In genomic region chrIV:5086961-5087326, ce11 we compare ENCODE assay signal across 6 worm cellular contexts.
TF ChIP-seq lines count a peak whose summit lies in the region.

No protein-coding gene starts in this region.

TF ChIP-seq in whole organism, L2 larva, 48 proteins besides CTCF, POLR2A, EP300 and RAD21:
- TF ChIP-seq ztf-1 (GFP tag; conservative IDR thresholded peaks at IDR 0.05; lab: Robert Waterston, UW) (no peak), sma-9 (GFP tag; optimal IDR thresholded peaks at IDR 0.05; lab: Kevin White, UChicago) (peak; percentile 18), sma-9 (tag; optimal IDR thresholded peaks at IDR 0.05; lab: Kevin White, UChicago) (no peak)

TF ChIP-seq in whole organism, L3 larva, 47 proteins besides CTCF, POLR2A, EP300 and RAD21:
- TF ChIP-seq elt-2 (tag; optimal IDR thresholded peaks at IDR 0.05; lab: Kevin White, UChicago) (peak; percentile 25), ceh-28 (tag; optimal IDR thresholded peaks at IDR 0.05; lab: Kevin White, UChicago) (no peak)

TF ChIP-seq in whole organism, L4 larva, 104 proteins besides CTCF, POLR2A, EP300 and RAD21 (continues in another document):
- 0 out of 2 replicates have a peak, but pooled peaks have one; percentile 37 for TF ChIP-seq dmd-8 (GFP tag; IDR thresholded peaks at IDR 0.05; lab: Robert Waterston, UW)
- no peak; the same call in 1 of the 2 replicates for TF ChIP-seq pha-4 (GFP tag; IDR thresholded peaks at IDR 0.05; lab: Robert Waterston, UW)
- TF ChIP-seq pha-4 (tag; optimal IDR thresholded peaks at IDR 0.05; lab: Kevin White, UChicago) = no peak
- TF ChIP-seq fos-1 (tag; optimal IDR thresholded peaks at IDR 0.05; lab: Kevin White, UChicago) = no peak
- peak; percentile 18 for TF ChIP-seq egl-43 (GFP tag; IDR thresholded peaks at IDR 0.05; lab: Robert Waterston, UW)
- TF ChIP-seq rbr-2 (tag; optimal IDR thresholded peaks at IDR 0.05; lab: Kevin White, UChicago) = peak; percentile 11
- no peak; the same call in 1 of the 2 replicates for TF ChIP-seq lin-38 (GFP tag; IDR thresholded peaks at IDR 0.05; lab: Robert Waterston, UW)
- no peak for TF ChIP-seq nhr-48 (tag; optimal IDR thresholded peaks at IDR 0.05; lab: Kevin White, UChicago)
- TF ChIP-seq snpc-1.2 (GFP tag; IDR thresholded peaks at IDR 0.05; lab: Robert Waterston, UW) = peak; percentile 11; the same call in 1 of the 2 replicates
- TF ChIP-seq zfp-3 (GFP tag; conservative IDR thresholded peaks at IDR 0.05; lab: Robert Waterston, UW) = 0 out of 2 replicates have a peak, but pooled peaks have one; percentile 50
- TF ChIP-seq ctbp-1 (GFP tag; IDR thresholded peaks at IDR 0.05; lab: Robert Waterston, UW) = no peak
- TF ChIP-seq lin-1 (GFP tag; IDR thresholded peaks at IDR 0.05; lab: Robert Waterston, UW) = 0 out of 2 replicates have a peak, but pooled peaks have one; percentile 10
- no peak for TF ChIP-seq nhr-102 (tag; optimal IDR thresholded peaks at IDR 0.05; lab: Kevin White, UChicago)
- 0 out of 2 replicates have a peak, but pooled peaks have one; percentile 14 for TF ChIP-seq saeg-2 (GFP tag; IDR thresholded peaks at IDR 0.05; lab: Robert Waterston, UW)
- peak; percentile 4 for TF ChIP-seq ama-1 (optimal IDR thresholded peaks at IDR 0.05; lab: Kevin White, UChicago)
- TF ChIP-seq nhr-41 (GFP tag; IDR thresholded peaks at IDR 0.05; lab: Robert Waterston, UW) = no peak
- TF ChIP-seq sdz-12 (GFP tag; optimal IDR thresholded peaks at IDR 0.05; lab: Kevin White, UChicago) = no peak
- peak; percentile 46; the same call in 1 of the 2 replicates for TF ChIP-seq ceh-20 (GFP tag; IDR thresholded peaks at IDR 0.05; lab: Robert Waterston, UW)
- 0 out of 2 replicates have a peak, but pooled peaks have one; percentile 8 for TF ChIP-seq D1046.2 (GFP tag; IDR thresholded peaks at IDR 0.05; lab: Robert Waterston, UW)
- no peak for TF ChIP-seq ZK337.2 (GFP tag; IDR thresholded peaks at IDR 0.05; lab: Robert Waterston, UW)

TF ChIP-seq in whole organism, late embryonic, 69 proteins besides CTCF, POLR2A, EP300 and RAD21:
- TF ChIP-seq elt-2 (tag; optimal IDR thresholded peaks at IDR 0.05; lab: Kevin White, UChicago) = peak; percentile 25
- no peak for TF ChIP-seq eyg-1 (tag; optimal IDR thresholded peaks at IDR 0.05; lab: Kevin White, UChicago)

TF ChIP-seq in whole organism, midembryonic, 9 proteins besides CTCF, POLR2A, EP300 and RAD21:
- TF ChIP-seq med-1 (GFP tag; optimal IDR thresholded peaks at IDR 0.05; lab: Kevin White, UChicago; ENCODE audit: insufficient read depth) (no peak), flt-1 (GFP tag; IDR thresholded peaks at IDR 0.05; lab: Robert Waterston, UW) (0 out of 2 replicates have a peak, but pooled peaks have one; percentile 4)

TF ChIP-seq in whole organism, young adult, 124 proteins besides CTCF, POLR2A, EP300 and RAD21:
- TF ChIP-seq C06A6.2 (GFP tag; conservative IDR thresholded peaks at IDR 0.05; lab: Robert Waterston, UW) = 0 out of 2 replicates have a peak, but pooled peaks have one; percentile 8
- 0 out of 2 replicates have a peak, but pooled peaks have one; percentile 53 for TF ChIP-seq madf-3 (GFP tag; IDR thresholded peaks at IDR 0.05; lab: Robert Waterston, UW)
- no peak for TF ChIP-seq ztf-22 (GFP tag; optimal IDR thresholded peaks at IDR 0.05; lab: Kevin White, UChicago)
- TF ChIP-seq hrde-1 (tag; optimal IDR thresholded peaks at IDR 0.05; lab: Kevin White, UChicago; ENCODE audit: borderline replicate concordance) = no peak
- no peak for TF ChIP-seq nhr-179 (tag; optimal IDR thresholded peaks at IDR 0.05; lab: Kevin White, UChicago)
- TF ChIP-seq ztf-28 (GFP tag; IDR thresholded peaks at IDR 0.05; lab: Robert Waterston, UW) = no peak
- 0 out of 2 replicates have a peak, but pooled peaks have one; percentile 15 for TF ChIP-seq lin-26 (GFP tag; IDR thresholded peaks at IDR 0.05; lab: Robert Waterston, UW)
- TF ChIP-seq ccch-3 (GFP tag; optimal IDR thresholded peaks at IDR 0.05; lab: Kevin White, UChicago) = no peak
- TF ChIP-seq nfyb-1 (GFP tag; IDR thresholded peaks at IDR 0.05; lab: Robert Waterston, UW) = 0 out of 2 replicates have a peak, but pooled peaks have one; percentile 30
- TF ChIP-seq snpc-4 (GFP tag; optimal IDR thresholded peaks at IDR 0.05; lab: Kevin White, UChicago) = no peak
- peak in 1 of 4 experiments; percentile 9 for TF ChIP-seq snpc-4 (tag; optimal IDR thresholded peaks at IDR 0.05; lab: Kevin White, UChicago)
- no peak for TF ChIP-seq tbp1 (GFP tag; optimal IDR thresholded peaks at IDR 0.05; lab: Kevin White, UChicago)
- no peak for TF ChIP-seq bed-2 (GFP tag; IDR thresholded peaks at IDR 0.05; lab: Robert Waterston, UW)
- TF ChIP-seq egl-18 (GFP tag; IDR thresholded peaks at IDR 0.05; lab: Robert Waterston, UW) = 0 out of 2 replicates have a peak, but pooled peaks have one; percentile 40
- TF ChIP-seq repo-1 (tag; optimal IDR thresholded peaks at IDR 0.05; lab: Kevin White, UChicago) = no peak
- TF ChIP-seq F37B4.10 (GFP tag; IDR thresholded peaks at IDR 0.05; lab: Robert Waterston, UW) = 0 out of 2 replicates have a peak, but pooled peaks have one; percentile 35
- no peak for TF ChIP-seq Y67H2A.10 (GFP tag; conservative IDR thresholded peaks at IDR 0.05; lab: Robert Waterston, UW)
- TF ChIP-seq madf-6 (GFP tag; IDR thresholded peaks at IDR 0.05; lab: Robert Waterston, UW) = no peak
- peak; percentile 18 for TF ChIP-seq Y53G8AR.9 (GFP tag; conservative IDR thresholded peaks at IDR 0.05; lab: Robert Waterston, UW)
- TF ChIP-seq cebp-2 (GFP tag; IDR thresholded peaks at IDR 0.05; lab: Robert Waterston, UW) = 0 out of 2 replicates have a peak, but pooled peaks have one; percentile 28
- peak; percentile 56 for TF ChIP-seq F52B5.7 (tag; optimal IDR thresholded peaks at IDR 0.05; lab: Kevin White, UChicago)
- no peak for TF ChIP-seq rpc-1 (optimal IDR thresholded peaks at IDR 0.05; lab: Kevin White, UChicago)
- no peak for TF ChIP-seq rpc-1 (tag; optimal IDR thresholded peaks at IDR 0.05; lab: Kevin White, UChicago)
- TF ChIP-seq ets-4 (GFP tag; optimal IDR thresholded peaks at IDR 0.05; lab: Kevin White, UChicago) = peak; percentile 6
- TF ChIP-seq fkh-3 (tag; optimal IDR thresholded peaks at IDR 0.05; lab: Kevin White, UChicago) = peak; percentile 58
- TF ChIP-seq mcd-1 (GFP tag; IDR thresholded peaks at IDR 0.05; lab: Robert Waterston, UW) = 0 out of 2 replicates have a peak, but pooled peaks have one; percentile 24
- TF ChIP-seq atf-7 (tag; optimal IDR thresholded peaks at IDR 0.05; lab: Kevin White, UChicago) = peak; percentile 41
- TF ChIP-seq B0336.3 (GFP tag; IDR thresholded peaks at IDR 0.05; lab: Robert Waterston, UW) = peak; percentile 59; the same call in 1 of the 2 replicates
- no peak for TF ChIP-seq F39B2.1 (GFP tag; IDR thresholded peaks at IDR 0.05; lab: Robert Waterston, UW)
- TF ChIP-seq ekl-4 (GFP tag; IDR thresholded peaks at IDR 0.05; lab: Robert Waterston, UW) = 0 out of 2 replicates have a peak, but pooled peaks have one; percentile 7
- TF ChIP-seq Y53F4B.3 (GFP tag; IDR thresholded peaks at IDR 0.05; lab: Robert Waterston, UW) = no peak
- TF ChIP-seq ceh-100 (GFP tag; IDR thresholded peaks at IDR 0.05; lab: Robert Waterston, UW) = 0 out of 2 replicates have a peak, but pooled peaks have one; percentile 12
- no peak for TF ChIP-seq B0261.1 (tag; optimal IDR thresholded peaks at IDR 0.05; lab: Kevin White, UChicago)
- TF ChIP-seq F57A8.1 (GFP tag; optimal IDR thresholded peaks at IDR 0.05; lab: Kevin White, UChicago) = no peak
- TF ChIP-seq ceh-91 (GFP tag; IDR thresholded peaks at IDR 0.05; lab: Robert Waterston, UW) = no peak
- peak; percentile 70 for TF ChIP-seq ZK185.1 (tag; optimal IDR thresholded peaks at IDR 0.05; lab: Kevin White, UChicago; ENCODE audit: poor library complexity, severe bottlenecking)
